Worm (Caenorhabditis elegans) whole organism, young adult: Measurements from ENCODE around the gene pen-2.

ENCODE experiments used
- C06A6.2 ChIP-seq: fragments of 200-800 bp; sonication (Bioruptor generic); conservative IDR thresholded peaks from 2 replicates; pipeline ENCODE4 v1.3.6; 2022; ENCODE audit warnings: missing genetic modification characterization, missing compliant biosample characterization
- F10E7.11 ChIP-seq: sonication (generic microtip); optimal IDR thresholded peaks from 2 replicates; lab custom pipeline; 2017; ENCODE audit warnings: mild to moderate bottlenecking, missing genetic modification characterization, moderate library complexity, missing compliant biosample characterization
- F23B12.7 ChIP-seq: sonication (generic microtip); optimal IDR thresholded peaks from 2 replicates; lab custom pipeline; 2017; ENCODE audit warnings: missing genetic modification characterization, mild to moderate bottlenecking, missing compliant biosample characterization, antibody characterized with exemption, moderate library complexity; ENCODE audit not compliant: insufficient read depth
- F33H1.4 ChIP-seq: fragments of 200-800 bp; sonication (Bioruptor generic); IDR thresholded peaks from 2 replicates; pipeline ENCODE4 v1.3.6; 2022; ENCODE audit warnings: missing genetic modification reagents, missing genetic modification characterization, missing compliant biosample characterization
- F55B11.4 ChIP-seq: sonication (generic microtip); optimal IDR thresholded peaks from 2 replicates; lab custom pipeline; 2016; ENCODE audit warnings: missing compliant biosample characterization, missing genetic modification characterization, borderline replicate concordance; ENCODE audit not compliant: insufficient read depth
- K11D2.4 ChIP-seq: fragments of 200-800 bp; sonication (Bioruptor generic); IDR thresholded peaks from 2 replicates; pipeline ENCODE4 v1.3.6; 2022; ENCODE audit warnings: missing genetic modification reagents, missing genetic modification characterization, missing compliant biosample characterization
- T26A5.8 ChIP-seq: sonication (generic microtip); optimal IDR thresholded peaks from 2 replicates; lab custom pipeline; 2016; ENCODE audit warnings: missing genetic modification characterization, missing compliant biosample characterization
- Y53G8AR.9 ChIP-seq: fragments of 200-800 bp; sonication (Bioruptor generic); conservative IDR thresholded peaks from 2 replicates; pipeline ENCODE4 v1.3.6; 2022; ENCODE audit warnings: missing genetic modification reagents, missing genetic modification characterization, missing compliant biosample characterization
- Y56A3A.18 ChIP-seq: fragments of 200-800 bp; sonication (Bioruptor generic); IDR thresholded peaks from 2 replicates; pipeline ENCODE4 v1.3.6; 2022; ENCODE audit warnings: missing genetic modification reagents, missing genetic modification characterization, missing compliant biosample characterization
- ZK185.1 ChIP-seq: sonication (generic microtip); optimal IDR thresholded peaks from 2 replicates; lab custom pipeline; 2016; ENCODE audit warnings: mild to moderate bottlenecking, missing genetic modification characterization, missing compliant biosample characterization; ENCODE audit not compliant: poor library complexity, severe bottlenecking
- aptf-2 ChIP-seq: fragments of 200-800 bp; sonication (Bioruptor generic); conservative IDR thresholded peaks from 2 replicates; pipeline ENCODE4 v1.3.6; 2022; ENCODE audit warnings: missing genetic modification reagents, missing genetic modification characterization, missing compliant biosample characterization
- atf-7 ChIP-seq: sonication (generic microtip); optimal IDR thresholded peaks from 2 replicates; lab custom pipeline; 2017; ENCODE audit warnings: mild to moderate bottlenecking, missing genetic modification characterization, missing compliant biosample characterization
- attf-6 ChIP-seq: fragments of 200-800 bp; sonication (Bioruptor generic); IDR thresholded peaks from 2 replicates; pipeline ENCODE4 v1.3.6; 2022; ENCODE audit warnings: missing genetic modification reagents, missing genetic modification characterization, missing compliant biosample characterization
- bed-2 ChIP-seq: fragments of 200-800 bp; sonication (Bioruptor generic); IDR thresholded peaks from 2 replicates; pipeline ENCODE4 v1.3.6; 2022; ENCODE audit warnings: missing genetic modification reagents, missing genetic modification characterization, missing compliant biosample characterization
- cebp-2 ChIP-seq: fragments of 200-800 bp; sonication (Bioruptor generic); IDR thresholded peaks from 2 replicates; pipeline ENCODE4 v1.3.6; 2022; ENCODE audit warnings: missing genetic modification characterization, missing compliant biosample characterization
- ceh-100 ChIP-seq: fragments of 200-800 bp; sonication (Bioruptor generic); IDR thresholded peaks from 2 replicates; pipeline ENCODE4 v1.3.6; 2022; ENCODE audit warnings: missing genetic modification reagents, missing genetic modification characterization, missing compliant biosample characterization
- ceh-40 ChIP-seq: fragments of 200-800 bp; sonication (Bioruptor generic); IDR thresholded peaks from 2 replicates; pipeline ENCODE4 v1.3.6; 2022; ENCODE audit warnings: missing genetic modification characterization, missing compliant biosample characterization
- ceh-79 ChIP-seq: sonication (generic microtip); optimal IDR thresholded peaks from 2 replicates; lab custom pipeline; 2017; ENCODE audit warnings: mild to moderate bottlenecking, missing genetic modification characterization, missing compliant biosample characterization
- ceh-91 ChIP-seq: fragments of 200-800 bp; sonication (Bioruptor generic); IDR thresholded peaks from 2 replicates; pipeline ENCODE4 v1.3.6; 2022; ENCODE audit warnings: missing genetic modification reagents, missing genetic modification characterization, missing compliant biosample characterization
- die-1 ChIP-seq: sonication (generic microtip); optimal IDR thresholded peaks from 2 replicates; lab custom pipeline; 2016; ENCODE audit warnings: missing genotype, mild to moderate bottlenecking, missing genetic modification characterization, missing compliant biosample characterization
- dox-1 ChIP-seq: fragments of 200-800 bp; sonication (Bioruptor generic); IDR thresholded peaks from 2 replicates; pipeline ENCODE4 v1.3.6; 2022; ENCODE audit warnings: missing genetic modification reagents, missing genetic modification characterization, missing compliant biosample characterization
- dpff-1 ChIP-seq: sonication (generic microtip); optimal IDR thresholded peaks from 2 replicates; lab custom pipeline; 2017; ENCODE audit warnings: mild to moderate bottlenecking, missing genetic modification characterization, missing compliant biosample characterization
- dpl-1 ChIP-seq: fragments of 150-350 bp; optimal IDR thresholded peaks from 2 replicates; lab custom pipeline; 2014; ENCODE audit warnings: missing biosample characterization, missing genetic modification reagents, missing genetic modification characterization
- egrh-3 ChIP-seq: fragments of 200-800 bp; sonication (Bioruptor generic); IDR thresholded peaks from 2 replicates; pipeline ENCODE4 v1.3.6; 2022; ENCODE audit warnings: missing genetic modification reagents, missing genetic modification characterization, missing compliant biosample characterization
- ekl-4 ChIP-seq: fragments of 200-800 bp; sonication (Bioruptor generic); IDR thresholded peaks from 2 replicates; pipeline ENCODE4 v1.3.6; 2022; ENCODE audit warnings: missing genetic modification reagents, missing genetic modification characterization, missing compliant biosample characterization
- fkh-3 ChIP-seq: sonication (generic microtip); optimal IDR thresholded peaks from 2 replicates; lab custom pipeline; 2016; ENCODE audit warnings: mild to moderate bottlenecking, missing genetic modification characterization, missing compliant biosample characterization
- hlh-26 ChIP-seq: fragments of 200-800 bp; sonication (Bioruptor generic); conservative IDR thresholded peaks from 2 replicates; pipeline ENCODE4 v1.3.6; 2022; ENCODE audit warnings: missing genetic modification reagents, missing genetic modification characterization, missing compliant biosample characterization
- hmg-20 ChIP-seq: fragments of 200-800 bp; sonication (Bioruptor generic); IDR thresholded peaks from 2 replicates; pipeline ENCODE4 v1.3.6; 2022; ENCODE audit warnings: missing genetic modification reagents, missing genetic modification characterization, missing compliant biosample characterization
- lag-1 ChIP-seq: fragments of 200-800 bp; sonication (Bioruptor generic); IDR thresholded peaks from 2 replicates; pipeline ENCODE4 v1.3.6; 2022; ENCODE audit warnings: missing genetic modification reagents, missing genetic modification characterization, missing compliant biosample characterization
- let-526 ChIP-seq: fragments of 200-800 bp; sonication (Bioruptor generic); IDR thresholded peaks from 2 replicates; pipeline ENCODE4 v1.3.6; 2022; ENCODE audit warnings: missing genetic modification reagents, missing genetic modification characterization, missing compliant biosample characterization
- lin-40 ChIP-seq: sonication (generic microtip); optimal IDR thresholded peaks from 2 replicates; lab custom pipeline; 2016; ENCODE audit warnings: missing genetic modification characterization, mild to moderate bottlenecking, missing compliant biosample characterization, missing genotype, missing genetic modification reagents
- lsl-1 ChIP-seq: fragments of 200-800 bp; sonication (Bioruptor generic); optimal IDR thresholded peaks from 2 replicates; lab custom pipeline; 2018; ENCODE audit warnings: mild to moderate bottlenecking, missing genetic modification characterization, moderate library complexity, missing compliant biosample characterization
- lsy-27 ChIP-seq: sonication (generic microtip); optimal IDR thresholded peaks from 2 replicates; lab custom pipeline; 2017; ENCODE audit warnings: missing genetic modification characterization, mild to moderate bottlenecking, missing compliant biosample characterization, antibody characterized with exemption, missing genotype, borderline replicate concordance; ENCODE audit not compliant: insufficient read depth
- madf-6 ChIP-seq: fragments of 200-800 bp; sonication (Bioruptor generic); IDR thresholded peaks from 2 replicates; pipeline ENCODE4 v1.3.6; 2022; ENCODE audit warnings: missing genetic modification reagents, missing genetic modification characterization, missing compliant biosample characterization
- mcd-1 ChIP-seq: fragments of 200-800 bp; sonication (Bioruptor generic); IDR thresholded peaks from 2 replicates; pipeline ENCODE4 v1.3.6; 2022; ENCODE audit warnings: missing genetic modification reagents, missing genetic modification characterization, missing compliant biosample characterization
- mxl-1 ChIP-seq: sonication (generic microtip); optimal IDR thresholded peaks from 2 replicates; lab custom pipeline; 2016; ENCODE audit warnings: missing genetic modification characterization, missing compliant biosample characterization
- rcor-1 ChIP-seq: fragments of 200-800 bp; sonication (Bioruptor generic); IDR thresholded peaks from 2 replicates; pipeline ENCODE4 v1.3.6; 2022; ENCODE audit warnings: missing genetic modification reagents, missing genetic modification characterization, missing compliant biosample characterization
- repo-1 ChIP-seq: sonication (generic microtip); optimal IDR thresholded peaks from 2 replicates; lab custom pipeline; 2017; ENCODE audit warnings: mild to moderate bottlenecking, missing genetic modification characterization, missing compliant biosample characterization
- sea-2 ChIP-seq: fragments of 200-800 bp; sonication (Bioruptor generic); IDR thresholded peaks from 2 replicates; pipeline ENCODE4 v1.3.6; 2022; ENCODE audit warnings: missing genetic modification characterization, missing compliant biosample characterization
- snpc-3.4 ChIP-seq: sonication (generic microtip); optimal IDR thresholded peaks from 2 replicates; lab custom pipeline; 2017; ENCODE audit warnings: missing genetic modification characterization, mild to moderate bottlenecking, missing compliant biosample characterization, antibody characterized with exemption, moderate library complexity, missing genotype, missing genetic modification reagents
- sptf-2 ChIP-seq: fragments of 200-800 bp; sonication (Bioruptor generic); optimal IDR thresholded peaks from 2 replicates; lab custom pipeline; 2018; ENCODE audit warnings: mild to moderate bottlenecking, missing genetic modification characterization, missing compliant biosample characterization
- unc-130 ChIP-seq: sonication (generic microtip); optimal IDR thresholded peaks from 2 replicates; lab custom pipeline; 2016; ENCODE audit warnings: missing genetic modification reagents, missing genetic modification characterization, missing compliant biosample characterization
- unc-62 ChIP-seq: fragments of 150-350 bp; optimal IDR thresholded peaks from 2 replicates; lab custom pipeline; 2014; ENCODE audit warnings: missing biosample characterization, missing genetic modification reagents, missing genetic modification characterization
- zim-3 ChIP-seq: sonication (generic microtip); optimal IDR thresholded peaks from 2 replicates; lab custom pipeline; 2017; ENCODE audit warnings: mild to moderate bottlenecking, missing genetic modification characterization, moderate library complexity, missing compliant biosample characterization
- ztf-25 ChIP-seq: fragments of 200-800 bp; sonication (Bioruptor generic); IDR thresholded peaks from 2 replicates; pipeline ENCODE4 v1.3.6; 2022; ENCODE audit warnings: missing genetic modification reagents, missing genetic modification characterization, missing compliant biosample characterization
- ztf-26 ChIP-seq: sonication (generic microtip); optimal IDR thresholded peaks from 2 replicates; lab custom pipeline; 2017; ENCODE audit warnings: missing genetic modification characterization, missing compliant biosample characterization
- ztf-6 ChIP-seq: fragments of 200-800 bp; sonication (Bioruptor generic); IDR thresholded peaks from 2 replicates; pipeline ENCODE4 v1.3.6; 2022; ENCODE audit warnings: missing genetic modification reagents, missing genetic modification characterization, missing compliant biosample characterization

pen-2 gene

ce11 chrIII:11343041-11343440 lies at the start of gene pen-2, which contains the start of gene T28D6.6:
Gene pen-2 (plus strand): TSS chrIII:11343322.
Gene T28D6.6 (minus strand): TSS chrIII:11343108.
- TF ChIP-seq lag-1 (no peak), rcor-1 (GFP tag; lab: Robert Waterston, UW) (no peak), sptf-2 (no peak), dpff-1 (no peak), Y53G8AR.9 (GFP tag; lab: Robert Waterston, UW) (no peak), ceh-79 (no peak), hlh-26 (GFP tag; lab: Robert Waterston, UW) (no peak), Y56A3A.18 (GFP tag; lab: Robert Waterston, UW) (no peak), cebp-2 (GFP tag; lab: Robert Waterston, UW) (no peak), lsl-1 (GFP tag; lab: Kevin White, UChicago) (peak; percentile 23), mcd-1 (GFP tag; lab: Robert Waterston, UW) (no peak), ekl-4 (0 out of 2 replicates have a peak, but pooled peaks have one; percentile 32), madf-6 (GFP tag; lab: Robert Waterston, UW) (0 out of 2 replicates have a peak, but pooled peaks have one; percentile 17), F33H1.4 (GFP tag; lab: Robert Waterston, UW) (peak; percentile 36; the same call in 1 of the 2 replicates), dox-1 (GFP tag; lab: Robert Waterston, UW) (no peak), hmg-20 (GFP tag; lab: Robert Waterston, UW) (no peak), K11D2.4 (GFP tag; lab: Robert Waterston, UW) (no peak), mxl-1 (tag; lab: Kevin White, UChicago) (no peak), lin-40 (tag; lab: Kevin White, UChicago) (no peak), unc-130 (GFP tag; lab: Kevin White, UChicago) (no peak), atf-7 (tag; lab: Kevin White, UChicago) (no peak), dpl-1 (GFP tag; lab: Kevin White, UChicago) (no peak), zim-3 (tag; lab: Kevin White, UChicago) (no peak), F55B11.4 (no peak), ztf-26 (tag; lab: Kevin White, UChicago) (no peak)

DNA sequence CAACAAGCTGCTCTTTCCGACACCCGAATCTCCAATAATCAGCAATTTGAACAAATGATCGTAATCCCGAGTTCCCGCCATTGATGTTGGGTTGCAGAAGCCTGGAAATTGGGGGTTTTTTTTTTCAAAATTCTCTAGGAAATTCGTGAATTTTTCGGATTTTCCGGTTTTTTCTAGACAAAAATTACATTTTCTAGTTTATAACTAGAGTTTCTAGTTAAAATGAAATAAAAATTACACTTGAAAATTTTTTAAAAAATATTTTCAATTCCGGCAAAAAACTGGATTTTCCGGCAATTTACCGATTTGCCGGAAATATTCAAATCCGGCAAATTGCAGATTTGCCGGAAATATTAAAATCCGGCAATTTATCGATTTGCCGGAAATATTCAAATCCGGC lies 31.7 kb upstream of the pen-2 start, which contains the start of gene rab-35:
Gene rab-35, minus strand, starts transcription at position 101 of the 400 bp plus-strand sequence.
- TF ChIP-seq F10E7.11 (tag; lab: Kevin White, UChicago) (no peak), snpc-3.4 (tag; lab: Kevin White, UChicago) (no peak)

DNA sequence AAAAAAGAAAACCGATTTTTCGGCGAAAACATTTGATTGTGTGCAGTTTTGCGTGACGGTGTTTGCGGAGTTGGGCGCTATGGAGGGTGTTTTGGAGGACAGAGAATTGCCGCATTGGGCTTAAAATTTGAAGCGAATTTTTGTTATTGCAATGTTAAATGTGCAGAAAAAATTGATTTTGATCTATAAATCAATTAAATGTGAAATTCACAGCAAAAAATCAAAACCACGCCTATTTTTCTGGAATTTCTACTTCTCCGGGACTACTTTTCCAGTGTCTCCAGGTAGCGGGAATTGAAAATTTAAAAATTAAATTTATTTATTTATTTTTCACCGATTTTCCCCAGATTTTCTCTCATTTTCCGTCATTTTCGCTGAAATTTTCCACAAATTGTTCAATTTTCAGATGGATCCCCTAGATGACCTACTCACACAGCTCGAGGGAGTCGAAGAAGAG lies 25.9 kb upstream of the pen-2 start, which contains the start of gene mcm-10:
Gene mcm-10, plus strand, starts transcription at position 407 of the 457 bp plus-strand sequence.
- TF ChIP-seq ztf-6 (GFP tag; lab: Robert Waterston, UW) (no peak), aptf-2 (GFP tag; lab: Robert Waterston, UW) (0 out of 2 replicates have a peak, but pooled peaks have one; percentile 51), egrh-3 (no peak), unc-62 (no peak), ceh-91 (peak; percentile 39; the same call in 1 of the 2 replicates), ztf-25 (GFP tag; lab: Robert Waterston, UW) (0 out of 2 replicates have a peak, but pooled peaks have one; percentile 7), ceh-100 (GFP tag; lab: Robert Waterston, UW) (peak; percentile 96), fkh-3 (no peak), T26A5.8 (no peak), let-526 (GFP tag; lab: Robert Waterston, UW) (no peak), lsy-27 (tag; lab: Kevin White, UChicago) (no peak), zim-3 (tag; lab: Kevin White, UChicago) (no peak), attf-6 (GFP tag; lab: Robert Waterston, UW) (no peak), ceh-40 (no peak), die-1 (tag; lab: Kevin White, UChicago) (no peak), repo-1 (tag; lab: Kevin White, UChicago) (no peak), sea-2 (GFP tag; lab: Robert Waterston, UW) (no peak), dpff-1 (no peak), bed-2 (GFP tag; lab: Robert Waterston, UW) (no peak; the same call in 1 of the 2 replicates), ZK185.1 (tag; lab: Kevin White, UChicago) (no peak), F23B12.7 (tag; lab: Kevin White, UChicago) (peak; percentile 48), C06A6.2 (no peak)
